Fruit fly (Drosophila melanogaster) whole organism, prepupa: Measurements from ENCODE around the gene CG10973.

ENCODE experiments used
- CG10669 ChIP-seq: fragments of 200-800 bp; sonication (Bioruptor generic); optimal IDR thresholded peaks from 3 replicates; lab custom pipeline; 2018; ENCODE audit warnings: missing biosample characterization, mild to moderate bottlenecking, missing genetic modification characterization, moderate library complexity
- CG11294 ChIP-seq: fragments of 200-800 bp; sonication (Bioruptor generic); IDR thresholded peaks from 2 replicates; pipeline ENCODE4 v1.3.6; 2022; ENCODE audit warnings: missing biosample characterization, missing genetic modification characterization
- CG11902 ChIP-seq: fragments of 200-800 bp; sonication (Bioruptor generic); optimal IDR thresholded peaks from 3 replicates; lab custom pipeline; 2016; ENCODE audit warnings: missing biosample characterization, missing genetic modification characterization
- CG16779 ChIP-seq: fragments of 200-800 bp; sonication (Bioruptor generic); optimal IDR thresholded peaks from 3 replicates; lab custom pipeline; 2017; ENCODE audit warnings: missing biosample characterization, mild to moderate bottlenecking, missing genetic modification characterization
- CG3032 ChIP-seq: fragments of 200-800 bp; optimal IDR thresholded peaks from 2 replicates; lab custom pipeline; 2019; ENCODE audit warnings: missing biosample characterization, mild to moderate bottlenecking, missing genetic modification characterization, moderate library complexity
- CG3919 ChIP-seq: fragments of 200-800 bp; sonication (Bioruptor generic); optimal IDR thresholded peaks from 3 replicates; lab custom pipeline; 2016; ENCODE audit warnings: missing biosample characterization, missing genetic modification characterization
- CG6163 ChIP-seq: fragments of 200-800 bp; sonication (Bioruptor generic); IDR thresholded peaks from 3 replicates; pipeline ENCODE4 v1.3.6; 2022; ENCODE audit warnings: missing biosample characterization, missing genetic modification characterization
- CG6276 ChIP-seq: fragments of 200-800 bp; sonication (Bioruptor generic); optimal IDR thresholded peaks from 2 replicates; lab custom pipeline; 2017; ENCODE audit warnings: missing biosample characterization, mild to moderate bottlenecking, missing genetic modification characterization
- CG6792 ChIP-seq: fragments of 200-800 bp; sonication (Bioruptor generic); optimal IDR thresholded peaks from 3 replicates; lab custom pipeline; 2016; ENCODE audit warnings: missing biosample characterization, missing genetic modification characterization
- CG6808 ChIP-seq: fragments of 200-800 bp; sonication (Bioruptor generic); optimal IDR thresholded peaks from 3 replicates; lab custom pipeline; 2017; ENCODE audit warnings: missing biosample characterization, missing genetic modification characterization, mild to moderate bottlenecking, moderate library complexity, missing genetic modification reagents
- CG7368 ChIP-seq: fragments of 200-800 bp; sonication (Bioruptor generic); optimal IDR thresholded peaks from 3 replicates; lab custom pipeline; 2016; ENCODE audit warnings: missing biosample characterization, missing genetic modification characterization
- Eip75B ChIP-seq: fragments of 200-800 bp; sonication (Bioruptor generic); optimal IDR thresholded peaks from 3 replicates; lab custom pipeline; 2016; ENCODE audit warnings: missing biosample characterization, missing genetic modification characterization
- Eip78C ChIP-seq: fragments of 200-800 bp; sonication (Bioruptor generic); peaks from one replicate; lab custom pipeline; 2016; ENCODE audit warnings: missing biosample characterization, missing genetic modification characterization
- Eip93F ChIP-seq: fragments of 200-800 bp; sonication (Bioruptor generic); optimal IDR thresholded peaks from 2 replicates; lab custom pipeline; 2016; ENCODE audit warnings: missing biosample characterization, mild to moderate bottlenecking, missing genetic modification characterization
- Hr38 ChIP-seq: sonication (Bioruptor generic); optimal IDR thresholded peaks from 2 replicates; lab custom pipeline; 2016; ENCODE audit warnings: missing biosample characterization, missing genetic modification characterization
- Lpt ChIP-seq: fragments of 200-800 bp; sonication (Bioruptor generic); optimal IDR thresholded peaks from 3 replicates; lab custom pipeline; 2016; ENCODE audit warnings: missing biosample characterization, missing genetic modification characterization
- OdsH ChIP-seq: fragments of 200-800 bp; sonication (Bioruptor generic); optimal IDR thresholded peaks from 3 replicates; lab custom pipeline; 2016; ENCODE audit warnings: missing biosample characterization, missing genetic modification characterization
- Smox ChIP-seq: fragments of 200-800 bp; sonication (Bioruptor generic); optimal IDR thresholded peaks from 3 replicates; lab custom pipeline; 2016; ENCODE audit warnings: missing biosample characterization, missing genetic modification characterization
- Sox14 ChIP-seq: fragments of 200-800 bp; sonication (Bioruptor generic); optimal IDR thresholded peaks from 3 replicates; lab custom pipeline; 2016; ENCODE audit warnings: missing biosample characterization, missing genetic modification characterization
- acj6 ChIP-seq: fragments of 200-800 bp; sonication (Bioruptor generic); optimal IDR thresholded peaks from 3 replicates; lab custom pipeline; 2016; ENCODE audit warnings: missing biosample characterization, missing genetic modification characterization
- cyc ChIP-seq: fragments of 200-800 bp; sonication (Bioruptor generic); optimal IDR thresholded peaks from 3 replicates; lab custom pipeline; 2016; ENCODE audit warnings: missing biosample characterization, missing genetic modification characterization
- dac ChIP-seq: fragments of 200-800 bp; sonication (Bioruptor generic); optimal IDR thresholded peaks from 2 replicates; lab custom pipeline; 2017; ENCODE audit warnings: missing biosample characterization, mild to moderate bottlenecking, missing genetic modification characterization
- dsx ChIP-seq: fragments of 200-800 bp; optimal IDR thresholded peaks from 3 replicates; lab custom pipeline; 2019; ENCODE audit warnings: missing biosample characterization, mild to moderate bottlenecking, missing genetic modification characterization, moderate library complexity; ENCODE audit not compliant: poor library complexity, severe bottlenecking
- esn ChIP-seq: fragments of 200-800 bp; sonication (Bioruptor generic); optimal IDR thresholded peaks from 2 replicates; lab custom pipeline; 2016; ENCODE audit warnings: missing biosample characterization, mild to moderate bottlenecking, missing genetic modification characterization, moderate library complexity
- fd59A ChIP-seq: fragments of 200-800 bp; sonication (Bioruptor generic); optimal IDR thresholded peaks from 2 replicates; lab custom pipeline; 2017; ENCODE audit warnings: missing biosample characterization, mild to moderate bottlenecking, missing genetic modification characterization, missing genetic modification reagents
- fkh ChIP-seq: fragments of 200-800 bp; sonication (Bioruptor generic); optimal IDR thresholded peaks from 3 replicates; lab custom pipeline; 2017; ENCODE audit warnings: missing biosample characterization, mild to moderate bottlenecking, missing genetic modification characterization, moderate library complexity
- lz ChIP-seq: fragments of 200-800 bp; sonication (Bioruptor generic); optimal IDR thresholded peaks from 3 replicates; lab custom pipeline; 2016; ENCODE audit warnings: missing biosample characterization, missing genetic modification characterization
- net ChIP-seq: fragments of 200-800 bp; sonication (Bioruptor generic); optimal IDR thresholded peaks from 3 replicates; lab custom pipeline; 2016; ENCODE audit warnings: missing biosample characterization, missing genetic modification characterization
- pdm3 ChIP-seq: fragments of 200-800 bp; sonication (Bioruptor generic); optimal IDR thresholded peaks from 3 replicates; lab custom pipeline; 2016; ENCODE audit warnings: missing biosample characterization, missing genetic modification characterization
- salr ChIP-seq, 2 experiments: fragments of 200-800 bp; sonication (Bioruptor generic); optimal IDR thresholded peaks; 3 replicates each; lab custom pipeline; 2016 to 2018; ENCODE audit warnings: missing biosample characterization in 2 of 2, missing genetic modification characterization in 2 of 2, mild to moderate bottlenecking in 1 of 2
- spab ChIP-seq: fragments of 200-800 bp; sonication (Bioruptor generic); optimal IDR thresholded peaks from 2 replicates; lab custom pipeline; 2017; ENCODE audit warnings: missing biosample characterization, mild to moderate bottlenecking, missing genetic modification characterization, missing genetic modification reagents
- ss ChIP-seq, 2 experiments: fragments of 200-800 bp; sonication (Bioruptor generic); optimal IDR thresholded peaks; 2 replicates in 1 of 2; 3 replicates in 1 of 2; lab custom pipeline; 2017 to 2018; ENCODE audit warnings: mild to moderate bottlenecking in 2 of 2, missing biosample characterization in 2 of 2, missing genetic modification characterization in 2 of 2, moderate library complexity in 1 of 2
- topi ChIP-seq: fragments of 200-800 bp; sonication (Bioruptor generic); optimal IDR thresholded peaks from 3 replicates; lab custom pipeline; 2016; ENCODE audit warnings: missing biosample characterization, missing genetic modification characterization

Gene CG10973

dm6 chr3L:12749567-12750535 is 4.7 kb downstream of the CG10973 start, which contains the start of the genes Klc and CG10984 (continued):
- TF ChIP-seq acj6 (GFP tag; lab: Kevin White, UChicago) (peak; percentile 84), Lpt (GFP tag; lab: Kevin White, UChicago) (peak; percentile 91), cyc (GFP tag; lab: Kevin White, UChicago) (peak; percentile 80), CG10669 (GFP tag; lab: Kevin White, UChicago) (peak; percentile 89), Eip93F (GFP tag; lab: Kevin White, UChicago) (peak; percentile 39), CG3919 (GFP tag; lab: Kevin White, UChicago) (no peak), CG6276 (GFP tag; lab: Kevin White, UChicago) (no peak), topi (peak; percentile 86), CG3032 (peak; percentile 70), Eip78C (peak; percentile 97), Sox14 (GFP tag; lab: Kevin White, UChicago) (peak; percentile 91), pdm3 (GFP tag; lab: Kevin White, UChicago) (peak; percentile 93), Smox (GFP tag; lab: Kevin White, UChicago) (no peak)

- TF ChIP-seq CG6808 (GFP tag; lab: Kevin White, UChicago) (no peak), CG6276 (GFP tag; lab: Kevin White, UChicago) (no peak), Eip75B (no peak), Smox (GFP tag; lab: Kevin White, UChicago) (no peak), CG7368 (GFP tag; lab: Kevin White, UChicago) (no peak), Lpt (GFP tag; lab: Kevin White, UChicago) (no peak), ss (GFP tag; optimal IDR thresholded peaks at IDR 0.05; lab: Kevin White, UChicago) (no peak)
Observed at dm6 chr3L:12748711-12749566, 5.6 kb downstream of the CG10973 start.

dm6 chr3L:12746241-12746640 is 8.3 kb downstream of the CG10973 start:
- TF ChIP-seq net (GFP tag; lab: Kevin White, UChicago): no peak
- no peak for TF ChIP-seq spab (GFP tag; lab: Kevin White, UChicago)
- no peak for TF ChIP-seq CG6163 (GFP tag; lab: Robert Waterston, UW)
- TF ChIP-seq Eip75B: no peak
- TF ChIP-seq CG11294 (GFP tag; lab: Robert Waterston, UW): no peak
- no peak for TF ChIP-seq salr (GFP tag; optimal IDR thresholded peaks at IDR 0.05; lab: Kevin White, UChicago)
- no peak for TF ChIP-seq cyc (GFP tag; lab: Kevin White, UChicago)
- TF ChIP-seq acj6 (GFP tag; lab: Kevin White, UChicago): no peak
- TF ChIP-seq topi: no peak
- TF ChIP-seq CG6792 (GFP tag; lab: Kevin White, UChicago): no peak
- no peak for TF ChIP-seq fd59A
- no peak for TF ChIP-seq ss (GFP tag; optimal IDR thresholded peaks at IDR 0.05; lab: Kevin White, UChicago)
- TF ChIP-seq OdsH (GFP tag; lab: Kevin White, UChicago): no peak
- TF ChIP-seq dac (GFP tag; lab: Kevin White, UChicago): no peak
- TF ChIP-seq dsx (GFP tag; lab: Kevin White, UChicago): no peak
- no peak for TF ChIP-seq lz
- no peak for TF ChIP-seq CG16779

- TF ChIP-seq CG11902 (GFP tag; lab: Kevin White, UChicago): no peak
- TF ChIP-seq Hr38 (GFP tag; lab: Kevin White, UChicago): no peak
- TF ChIP-seq CG6276 (GFP tag; lab: Kevin White, UChicago): no peak
- peak; percentile 2 for TF ChIP-seq esn (GFP tag; lab: Kevin White, UChicago)
- no peak for TF ChIP-seq CG11294 (GFP tag; lab: Robert Waterston, UW)
- TF ChIP-seq lz: no peak
- no peak for TF ChIP-seq fkh (GFP tag; lab: Kevin White, UChicago)
Observed at dm6 chr3L:12745121-12745770, 9.3 kb downstream of the CG10973 start, which contains the start of gene CG32109. CG32109 (plus strand) TSS chr3L:12745344.
